Worm (Caenorhabditis elegans) whole organism, late embryonic: Measurements from ENCODE around the gene srj-29.
A peak's percentile ranks its signal among the peaks of the same experiment; 100 is the strongest.

Source experiments
- T23F11.4 ChIP-seq: fragments of 200-800 bp; sonication (Bioruptor generic); optimal IDR thresholded peaks from 2 replicates; lab custom pipeline; 2018; ENCODE audit warnings: mild to moderate bottlenecking, missing genetic modification characterization, missing compliant biosample characterization
- ahr-1 ChIP-seq: sonication (generic microtip); optimal IDR thresholded peaks from 2 replicates; lab custom pipeline; 2016; ENCODE audit warnings: missing genetic modification characterization, missing compliant biosample characterization
- ceh-18 ChIP-seq: sonication (generic microtip); optimal IDR thresholded peaks from 2 replicates; lab custom pipeline; 2016; ENCODE audit warnings: missing genetic modification characterization, missing compliant biosample characterization
- ceh-22 ChIP-seq: sonication (generic microtip); optimal IDR thresholded peaks from 2 replicates; lab custom pipeline; 2017; ENCODE audit warnings: missing biosample characterization, missing genetic modification characterization
- ceh-31 ChIP-seq: sonication (generic microtip); optimal IDR thresholded peaks from 2 replicates; lab custom pipeline; 2016; ENCODE audit warnings: missing genetic modification characterization, missing compliant biosample characterization
- ceh-45 ChIP-seq: fragments of 200-800 bp; sonication (Bioruptor generic); IDR thresholded peaks from 2 replicates; pipeline ENCODE4 v1.3.6; 2022; ENCODE audit warnings: missing genetic modification reagents, missing genetic modification characterization, missing compliant biosample characterization
- ceh-48 ChIP-seq: sonication (generic microtip); optimal IDR thresholded peaks from 2 replicates; lab custom pipeline; 2016; ENCODE audit warnings: missing genetic modification characterization, inconsistent platforms, missing compliant biosample characterization
- ceh-9 ChIP-seq: sonication (generic microtip); optimal IDR thresholded peaks from 2 replicates; lab custom pipeline; 2016; ENCODE audit warnings: mild to moderate bottlenecking, missing genetic modification characterization, inconsistent platforms, missing compliant biosample characterization
- che-1 ChIP-seq: sonication (generic microtip); optimal IDR thresholded peaks from 2 replicates; lab custom pipeline; 2016; ENCODE audit warnings: mild to moderate bottlenecking, missing genetic modification characterization, missing compliant biosample characterization
- dmd-4 ChIP-seq: sonication (generic microtip); optimal IDR thresholded peaks from 2 replicates; lab custom pipeline; 2016; ENCODE audit warnings: borderline replicate concordance, missing genetic modification characterization, missing compliant biosample characterization
- elt-2 ChIP-seq: sonication (generic microtip); optimal IDR thresholded peaks from 2 replicates; lab custom pipeline; 2016; ENCODE audit warnings: missing genetic modification reagents, missing genetic modification characterization, missing compliant biosample characterization
- elt-4 ChIP-seq: sonication (generic microtip); optimal IDR thresholded peaks from 2 replicates; lab custom pipeline; 2016; ENCODE audit warnings: missing genetic modification characterization, missing compliant biosample characterization
- fkh-10 ChIP-seq: fragments of 150-350 bp; optimal IDR thresholded peaks from 2 replicates; lab custom pipeline; 2014; ENCODE audit warnings: missing biosample characterization, missing genetic modification reagents, missing genetic modification characterization
- fkh-6 ChIP-seq: sonication (generic microtip); optimal IDR thresholded peaks from 2 replicates; lab custom pipeline; 2016; ENCODE audit warnings: missing genetic modification characterization, missing compliant biosample characterization
- hlh-15 ChIP-seq: sonication (generic microtip); optimal IDR thresholded peaks from 2 replicates; lab custom pipeline; 2016; ENCODE audit warnings: missing genetic modification characterization, missing compliant biosample characterization
- hlh-30 ChIP-seq: sonication (generic microtip); optimal IDR thresholded peaks from 2 replicates; lab custom pipeline; 2017; ENCODE audit warnings: antibody characterized with exemption, missing genetic modification characterization, missing compliant biosample characterization; ENCODE audit not compliant: insufficient read depth
- hlh-8 ChIP-seq: sonication (generic microtip); optimal IDR thresholded peaks from 2 replicates; lab custom pipeline; 2016; ENCODE audit warnings: missing genotype, missing genetic modification characterization, missing compliant biosample characterization
- lim-6 ChIP-seq: sonication (generic microtip); optimal IDR thresholded peaks from 2 replicates; lab custom pipeline; 2016; ENCODE audit warnings: missing genetic modification characterization, missing compliant biosample characterization
- lin-11 ChIP-seq: fragments of 200-800 bp; sonication (Bioruptor generic); optimal IDR thresholded peaks from 2 replicates; lab custom pipeline; 2018; ENCODE audit warnings: mild to moderate bottlenecking, missing genetic modification characterization, missing compliant biosample characterization
- madf-2 ChIP-seq: sonication (generic microtip); optimal IDR thresholded peaks from 2 replicates; lab custom pipeline; 2017; ENCODE audit warnings: missing genetic modification characterization, missing compliant biosample characterization
- mec-3 ChIP-seq: sonication (generic microtip); optimal IDR thresholded peaks from 2 replicates; lab custom pipeline; 2016; ENCODE audit warnings: borderline replicate concordance, missing genetic modification characterization, missing compliant biosample characterization
- nhr-11 ChIP-seq: fragments of 150-350 bp; optimal IDR thresholded peaks from 2 replicates; lab custom pipeline; 2014; ENCODE audit warnings: missing biosample characterization, missing genetic modification characterization
- nhr-232 ChIP-seq: sonication (generic microtip); optimal IDR thresholded peaks from 2 replicates; lab custom pipeline; 2016; ENCODE audit warnings: missing genetic modification characterization, missing compliant biosample characterization
- odd-2 ChIP-seq: sonication (generic microtip); optimal IDR thresholded peaks from 2 replicates; lab custom pipeline; 2017; ENCODE audit warnings: antibody characterized with exemption, mild to moderate bottlenecking, missing genetic modification characterization, missing compliant biosample characterization
- pag-3 ChIP-seq: sonication (generic microtip); optimal IDR thresholded peaks from 2 replicates; lab custom pipeline; 2016; ENCODE audit warnings: missing compliant biosample characterization, missing genetic modification characterization, borderline replicate concordance
- pha-4 ChIP-seq: fragments of 150-350 bp; optimal IDR thresholded peaks from 2 replicates; lab custom pipeline; 2018; ENCODE audit warnings: missing biosample characterization, missing genetic modification reagents, missing genetic modification characterization
- pqm-1 ChIP-seq: sonication (generic microtip); optimal IDR thresholded peaks from 2 replicates; lab custom pipeline; 2016; ENCODE audit warnings: missing genetic modification characterization, missing compliant biosample characterization
- pros-1 ChIP-seq: fragments of 150-350 bp; optimal IDR thresholded peaks from 2 replicates; lab custom pipeline; 2014; ENCODE audit warnings: missing biosample characterization, missing genetic modification reagents, missing genetic modification characterization
- ref-2 ChIP-seq: sonication (generic microtip); optimal IDR thresholded peaks from 2 replicates; lab custom pipeline; 2016; ENCODE audit warnings: missing genetic modification characterization, missing compliant biosample characterization
- rnt-1 ChIP-seq: sonication (generic microtip); optimal IDR thresholded peaks from 2 replicates; lab custom pipeline; 2016; ENCODE audit warnings: missing genetic modification characterization, missing compliant biosample characterization
- sox-2 ChIP-seq: fragments of 200-800 bp; sonication (Bioruptor generic); IDR thresholded peaks from 2 replicates; pipeline ENCODE4 v1.3.6; 2022; ENCODE audit warnings: missing genetic modification reagents, missing genetic modification characterization, missing compliant biosample characterization
- tbx-7 ChIP-seq: sonication (generic microtip); optimal IDR thresholded peaks from 2 replicates; lab custom pipeline; 2016; ENCODE audit warnings: missing genotype, missing genetic modification characterization, missing compliant biosample characterization
- ttx-3 ChIP-seq: sonication (generic microtip); optimal IDR thresholded peaks from 2 replicates; lab custom pipeline; 2016; ENCODE audit warnings: missing genetic modification reagents, missing genetic modification characterization, missing compliant biosample characterization
- unc-3 ChIP-seq, 2 experiments: fragments of 200-800 bp in 1 of 2; sonication (Bioruptor generic) in 1 of 2; sonication (generic microtip) in 1 of 2; conservative IDR thresholded peaks in 1 of 2; optimal IDR thresholded peaks in 1 of 2; 2 replicates each; pipeline versions ENCODE4 v1.3.6 to Lab custom; 2016 to 2022; ENCODE audit warnings: missing compliant biosample characterization in 2 of 2, missing genetic modification characterization in 2 of 2, missing genetic modification reagents in 1 of 2
- unc-86 ChIP-seq: sonication (generic microtip); optimal IDR thresholded peaks from 2 replicates; lab custom pipeline; 2016; ENCODE audit warnings: missing genetic modification characterization, missing compliant biosample characterization

The srj-29 gene

ce11 chrV:16042743-16043014 lies 32.8 kb upstream of the srj-29 start:
- TF ChIP-seq ceh-22 (tag; lab: Kevin White, UChicago) (no peak), ceh-31 (no peak), fkh-6 (tag; lab: Kevin White, UChicago) (no peak), ceh-48 (tag; lab: Kevin White, UChicago) (no peak), unc-86 (tag; lab: Kevin White, UChicago) (no peak), rnt-1 (tag; lab: Kevin White, UChicago) (no peak), hlh-8 (tag; lab: Kevin White, UChicago) (no peak), ceh-18 (tag; lab: Kevin White, UChicago) (no peak), elt-4 (tag; lab: Kevin White, UChicago) (no peak), unc-3 (GFP tag; conservative IDR thresholded peaks at IDR 0.05; lab: Robert Waterston, UW) (no peak), unc-3 (tag; optimal IDR thresholded peaks at IDR 0.05; lab: Kevin White, UChicago) (no peak), ceh-9 (no peak), che-1 (tag; lab: Kevin White, UChicago) (no peak), tbx-7 (tag; lab: Kevin White, UChicago) (no peak), nhr-232 (tag; lab: Kevin White, UChicago) (no peak), madf-2 (tag; lab: Kevin White, UChicago) (no peak), lin-11 (tag; lab: Kevin White, UChicago) (no peak), lim-6 (tag; lab: Kevin White, UChicago) (no peak), ref-2 (tag; lab: Kevin White, UChicago) (no peak), fkh-10 (GFP tag; lab: Kevin White, UChicago) (no peak)
- TF ChIP-seq, all 69 proteins: peak for 0

- TF ChIP-seq pros-1 (tag; lab: Kevin White, UChicago) (no peak), pha-4 (tag; lab: Kevin White, UChicago) (no peak), sox-2 (GFP tag; lab: Robert Waterston, UW) (no peak), che-1 (tag; lab: Kevin White, UChicago) (no peak), odd-2 (tag; lab: Kevin White, UChicago) (no peak), nhr-11 (tag; lab: Kevin White, UChicago) (no peak), ceh-48 (tag; lab: Kevin White, UChicago) (no peak), pqm-1 (tag; lab: Kevin White, UChicago) (no peak), ceh-45 (GFP tag; lab: Robert Waterston, UW) (no peak), elt-2 (tag; lab: Kevin White, UChicago) (no peak), dmd-4 (no peak), elt-4 (tag; lab: Kevin White, UChicago) (no peak), ceh-9 (no peak), hlh-15 (tag; lab: Kevin White, UChicago) (no peak), pag-3 (tag; lab: Kevin White, UChicago) (no peak), hlh-30 (tag; lab: Kevin White, UChicago) (no peak), mec-3 (no peak), ahr-1 (no peak)
These were observed 31.8 kb upstream of the srj-29 start for ce11 chrV:16043686-16044085.

- TF ChIP-seq T23F11.4 (no peak), elt-2 (tag; lab: Kevin White, UChicago) (peak; percentile 75), pqm-1 (tag; lab: Kevin White, UChicago) (peak; percentile 0)
These were observed 29.6 kb upstream of the srj-29 start, which contains the start of gene T10C6.15 for ce11 chrV:16045837-16046236. Gene T10C6.15, minus strand, starts transcription at chrV:16045940.

ce11 chrV:16046573-16046972 lies 28.9 kb upstream of the srj-29 start, which contains the start of gene ZK285.2:
Gene ZK285.2, plus strand, starts transcription at chrV:16046873.
- TF ChIP-seq ttx-3 (tag; lab: Kevin White, UChicago) (no peak), ceh-18 (tag; lab: Kevin White, UChicago) (no peak), unc-3 (GFP tag; conservative IDR thresholded peaks at IDR 0.05; lab: Robert Waterston, UW) (no peak), unc-3 (tag; optimal IDR thresholded peaks at IDR 0.05; lab: Kevin White, UChicago) (no peak), madf-2 (tag; lab: Kevin White, UChicago) (no peak)
